Worm (Caenorhabditis elegans) whole organism, young adult: ENCODE data around the gene srx-38.

Experiments used
- C17E4.6 ChIP-seq: fragments of 200-800 bp; sonication (Bioruptor generic); IDR thresholded peaks from 2 replicates; pipeline ENCODE4 v1.3.6; 2022; ENCODE audit warnings: missing genetic modification reagents, missing genetic modification characterization, missing compliant biosample characterization
- F23B12.7 ChIP-seq: sonication (generic microtip); optimal IDR thresholded peaks from 2 replicates; lab custom pipeline; 2017; ENCODE audit warnings: missing genetic modification characterization, mild to moderate bottlenecking, missing compliant biosample characterization, antibody characterized with exemption, moderate library complexity; ENCODE audit not compliant: insufficient read depth
- F37B4.10 ChIP-seq: fragments of 200-800 bp; sonication (Bioruptor generic); IDR thresholded peaks from 2 replicates; pipeline ENCODE4 v1.3.6; 2022; ENCODE audit warnings: missing genetic modification characterization, missing compliant biosample characterization
- F55B11.4 ChIP-seq: sonication (generic microtip); optimal IDR thresholded peaks from 2 replicates; lab custom pipeline; 2016; ENCODE audit warnings: missing compliant biosample characterization, missing genetic modification characterization, borderline replicate concordance; ENCODE audit not compliant: insufficient read depth
- T26A5.8 ChIP-seq: sonication (generic microtip); optimal IDR thresholded peaks from 2 replicates; lab custom pipeline; 2016; ENCODE audit warnings: missing genetic modification characterization, missing compliant biosample characterization
- Y53G8AR.9 ChIP-seq: fragments of 200-800 bp; sonication (Bioruptor generic); conservative IDR thresholded peaks from 2 replicates; pipeline ENCODE4 v1.3.6; 2022; ENCODE audit warnings: missing genetic modification reagents, missing genetic modification characterization, missing compliant biosample characterization
- Y56A3A.18 ChIP-seq: fragments of 200-800 bp; sonication (Bioruptor generic); IDR thresholded peaks from 2 replicates; pipeline ENCODE4 v1.3.6; 2022; ENCODE audit warnings: missing genetic modification reagents, missing genetic modification characterization, missing compliant biosample characterization
- Y67H2A.10 ChIP-seq: fragments of 200-800 bp; sonication (Bioruptor generic); conservative IDR thresholded peaks from 2 replicates; pipeline ENCODE4 v1.3.6; 2022; ENCODE audit warnings: missing genetic modification reagents, missing genetic modification characterization, missing compliant biosample characterization
- ZK185.1 ChIP-seq: sonication (generic microtip); optimal IDR thresholded peaks from 2 replicates; lab custom pipeline; 2016; ENCODE audit warnings: mild to moderate bottlenecking, missing genetic modification characterization, missing compliant biosample characterization; ENCODE audit not compliant: poor library complexity, severe bottlenecking
- aptf-3 ChIP-seq: fragments of 200-800 bp; sonication (Bioruptor generic); IDR thresholded peaks from 2 replicates; pipeline ENCODE4 v1.3.6; 2022; ENCODE audit warnings: missing genetic modification characterization, missing compliant biosample characterization
- ccch-3 ChIP-seq: fragments of 200-800 bp; sonication (Bioruptor generic); optimal IDR thresholded peaks from 2 replicates; lab custom pipeline; 2018; ENCODE audit warnings: mild to moderate bottlenecking, missing genetic modification characterization, missing compliant biosample characterization
- ceh-100 ChIP-seq: fragments of 200-800 bp; sonication (Bioruptor generic); IDR thresholded peaks from 2 replicates; pipeline ENCODE4 v1.3.6; 2022; ENCODE audit warnings: missing genetic modification reagents, missing genetic modification characterization, missing compliant biosample characterization
- ceh-58 ChIP-seq: fragments of 200-800 bp; sonication (Bioruptor generic); IDR thresholded peaks from 2 replicates; pipeline ENCODE4 v1.3.6; 2022; ENCODE audit warnings: missing genetic modification characterization, missing compliant biosample characterization
- ceh-91 ChIP-seq: fragments of 200-800 bp; sonication (Bioruptor generic); IDR thresholded peaks from 2 replicates; pipeline ENCODE4 v1.3.6; 2022; ENCODE audit warnings: missing genetic modification reagents, missing genetic modification characterization, missing compliant biosample characterization
- die-1 ChIP-seq: sonication (generic microtip); optimal IDR thresholded peaks from 2 replicates; lab custom pipeline; 2016; ENCODE audit warnings: missing genotype, mild to moderate bottlenecking, missing genetic modification characterization, missing compliant biosample characterization
- ets-4 ChIP-seq: fragments of 200-800 bp; sonication (Bioruptor generic); optimal IDR thresholded peaks from 2 replicates; lab custom pipeline; 2018; ENCODE audit warnings: mild to moderate bottlenecking, missing genetic modification characterization, missing compliant biosample characterization
- hrde-1 ChIP-seq: sonication (generic microtip); optimal IDR thresholded peaks from 2 replicates; lab custom pipeline; 2016; ENCODE audit warnings: missing genetic modification characterization, mild to moderate bottlenecking, missing compliant biosample characterization, moderate library complexity, missing genotype, missing genetic modification reagents, borderline replicate concordance
- let-526 ChIP-seq: fragments of 200-800 bp; sonication (Bioruptor generic); IDR thresholded peaks from 2 replicates; pipeline ENCODE4 v1.3.6; 2022; ENCODE audit warnings: missing genetic modification reagents, missing genetic modification characterization, missing compliant biosample characterization
- lin-54 ChIP-seq: fragments of 200-800 bp; sonication (Bioruptor generic); optimal IDR thresholded peaks from 2 replicates; lab custom pipeline; 2018; ENCODE audit warnings: mild to moderate bottlenecking, missing genetic modification characterization, missing compliant biosample characterization
- lir-1 ChIP-seq: fragments of 200-800 bp; sonication (Bioruptor generic); conservative IDR thresholded peaks from 2 replicates; pipeline ENCODE4 v1.3.6; 2022; ENCODE audit warnings: missing genetic modification reagents, missing genetic modification characterization, missing compliant biosample characterization
- madf-3 ChIP-seq: fragments of 200-800 bp; sonication (Bioruptor generic); IDR thresholded peaks from 2 replicates; pipeline ENCODE4 v1.3.6; 2022; ENCODE audit warnings: missing genetic modification reagents, missing genetic modification characterization, missing compliant biosample characterization
- madf-6 ChIP-seq: fragments of 200-800 bp; sonication (Bioruptor generic); IDR thresholded peaks from 2 replicates; pipeline ENCODE4 v1.3.6; 2022; ENCODE audit warnings: missing genetic modification reagents, missing genetic modification characterization, missing compliant biosample characterization
- mes-4 ChIP-seq: sonication (generic microtip); optimal IDR thresholded peaks from 2 replicates; lab custom pipeline; 2016; ENCODE audit warnings: missing genotype, missing genetic modification characterization, missing compliant biosample characterization
- nfya-1 ChIP-seq: sonication (generic microtip); optimal IDR thresholded peaks from 2 replicates; lab custom pipeline; 2017; ENCODE audit warnings: antibody characterized with exemption, missing compliant biosample characterization, missing genetic modification characterization, borderline replicate concordance; ENCODE audit not compliant: insufficient read depth
- nhr-80 ChIP-seq: sonication (generic microtip); optimal IDR thresholded peaks from 2 replicates; lab custom pipeline; 2016; ENCODE audit warnings: missing genetic modification characterization, missing compliant biosample characterization
- rcor-1 ChIP-seq: fragments of 200-800 bp; sonication (Bioruptor generic); IDR thresholded peaks from 2 replicates; pipeline ENCODE4 v1.3.6; 2022; ENCODE audit warnings: missing genetic modification reagents, missing genetic modification characterization, missing compliant biosample characterization
- repo-1 ChIP-seq: sonication (generic microtip); optimal IDR thresholded peaks from 2 replicates; lab custom pipeline; 2017; ENCODE audit warnings: mild to moderate bottlenecking, missing genetic modification characterization, missing compliant biosample characterization
- snpc-3.4 ChIP-seq: sonication (generic microtip); optimal IDR thresholded peaks from 2 replicates; lab custom pipeline; 2017; ENCODE audit warnings: missing genetic modification characterization, mild to moderate bottlenecking, missing compliant biosample characterization, antibody characterized with exemption, moderate library complexity, missing genotype, missing genetic modification reagents
- snpc-4 ChIP-seq, 5 experiments: fragments of 150-350 bp in 1 of 5; sonication (generic microtip) in 4 of 5; optimal IDR thresholded peaks; 2 replicates each; lab custom pipeline; 2014 to 2018; ENCODE audit warnings: missing genetic modification characterization in 5 of 5, missing biosample characterization in 3 of 5, antibody characterized with exemption in 2 of 5, mild to moderate bottlenecking in 2 of 5, missing compliant biosample characterization in 2 of 5, missing genotype in 2 of 5, moderate library complexity in 2 of 5, missing genetic modification reagents in 1 of 5
- somi-1 ChIP-seq: fragments of 200-800 bp; sonication (Bioruptor generic); optimal IDR thresholded peaks from 2 replicates; lab custom pipeline; 2018; ENCODE audit warnings: mild to moderate bottlenecking, missing genetic modification characterization, missing compliant biosample characterization
- sptf-2 ChIP-seq: fragments of 200-800 bp; sonication (Bioruptor generic); optimal IDR thresholded peaks from 2 replicates; lab custom pipeline; 2018; ENCODE audit warnings: mild to moderate bottlenecking, missing genetic modification characterization, missing compliant biosample characterization
- tbx-9 ChIP-seq: sonication (generic microtip); optimal IDR thresholded peaks from 2 replicates; lab custom pipeline; 2016; ENCODE audit warnings: borderline replicate concordance, missing genetic modification characterization, inconsistent platforms, missing compliant biosample characterization
- zim-3 ChIP-seq: sonication (generic microtip); optimal IDR thresholded peaks from 2 replicates; lab custom pipeline; 2017; ENCODE audit warnings: mild to moderate bottlenecking, missing genetic modification characterization, moderate library complexity, missing compliant biosample characterization
- ztf-3 ChIP-seq: fragments of 200-800 bp; sonication (Bioruptor generic); optimal IDR thresholded peaks from 2 replicates; lab custom pipeline; 2018; ENCODE audit warnings: mild to moderate bottlenecking, missing genetic modification characterization, missing compliant biosample characterization

srx-38 gene

DNA sequence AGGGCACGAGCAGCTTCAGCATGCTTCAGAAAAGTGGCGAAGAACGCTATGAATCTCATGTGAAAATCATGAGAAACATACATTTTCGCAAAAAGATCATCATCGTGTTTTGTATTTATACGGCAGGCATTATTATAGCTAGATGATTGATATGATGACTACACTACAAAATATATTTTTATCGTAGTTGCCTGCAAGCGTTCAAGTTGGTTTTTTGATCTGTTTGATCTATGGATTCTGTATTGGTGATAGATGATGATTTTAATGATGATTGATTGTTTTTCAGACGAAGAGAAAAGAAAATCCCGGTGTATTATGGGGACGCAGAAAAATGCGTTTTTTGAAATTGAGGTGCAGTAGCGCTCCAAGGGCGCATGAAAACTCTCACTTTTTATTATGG is 44.7 kb downstream of the srx-38 start, which contains the start of gene ugt-63:
ugt-63 (minus strand) TSS at position 89 of the 400 bp plus-strand sequence.
- TF ChIP-seq Y56A3A.18 (GFP tag; lab: Robert Waterston, UW) (no peak), hrde-1 (tag; lab: Kevin White, UChicago) (no peak), ZK185.1 (tag; lab: Kevin White, UChicago) (no peak), repo-1 (tag; lab: Kevin White, UChicago) (no peak), ceh-58 (GFP tag; lab: Robert Waterston, UW) (0 out of 2 replicates have a peak, but pooled peaks have one; percentile 18)

DNA sequence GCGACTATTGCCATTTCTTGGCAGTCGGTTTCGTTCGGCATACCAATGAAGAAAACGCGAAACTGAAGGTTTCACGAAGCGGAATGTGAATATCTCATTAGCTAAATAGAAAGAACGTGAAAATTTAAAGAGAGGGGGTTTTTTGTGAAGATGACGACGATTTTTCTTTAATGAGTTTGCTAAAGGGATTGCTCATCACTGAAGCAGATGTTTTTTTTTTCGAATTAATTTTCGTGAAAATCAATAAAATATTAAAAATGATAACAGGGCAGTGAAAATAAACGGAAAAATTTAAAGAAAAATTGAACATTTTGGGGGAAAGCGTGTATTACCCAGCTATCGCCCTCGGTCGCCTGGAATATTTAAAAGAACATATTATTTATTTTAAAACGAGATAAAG is 47.6 kb downstream of the srx-38 start, which contains the start of gene srab-3:
srab-3 (minus strand) TSS at position 101 of the 400 bp plus-strand sequence.
- no peak for TF ChIP-seq snpc-3.4 (tag; lab: Kevin White, UChicago)
- no peak for TF ChIP-seq ceh-100
- no peak for TF ChIP-seq sptf-2 (GFP tag; lab: Kevin White, UChicago)
- no peak for TF ChIP-seq mes-4
- TF ChIP-seq ceh-91 (GFP tag; lab: Robert Waterston, UW): no peak
- no peak for TF ChIP-seq die-1 (tag; lab: Kevin White, UChicago)
- TF ChIP-seq aptf-3 (GFP tag; lab: Robert Waterston, UW): no peak
- no peak for TF ChIP-seq nfya-1 (tag; lab: Kevin White, UChicago)
- TF ChIP-seq tbx-9 (tag; lab: Kevin White, UChicago): no peak
- TF ChIP-seq rcor-1: no peak
- TF ChIP-seq ccch-3: no peak

DNA sequence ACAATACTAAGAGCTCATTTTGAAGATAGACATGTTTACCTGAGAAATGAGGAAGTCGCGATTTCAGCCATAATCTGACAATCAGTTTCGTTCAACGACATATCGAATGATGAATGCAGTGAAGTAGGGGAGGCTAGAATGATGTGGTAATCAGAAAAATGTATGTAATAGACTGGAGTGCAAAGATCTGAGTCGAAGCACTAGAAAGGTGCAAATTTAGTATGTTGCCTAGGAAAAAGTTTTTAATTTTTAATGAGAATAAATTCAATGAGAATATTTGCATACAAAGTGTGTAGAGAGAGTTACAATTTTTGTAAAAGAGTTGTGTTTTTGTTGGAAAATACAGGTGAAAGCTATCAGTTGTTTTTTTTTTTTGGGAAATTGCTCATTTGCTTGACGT is 50.5 kb downstream of the srx-38 start, which contains the start of gene srab-2:
srab-2 (minus strand) TSS at position 101 of the 400 bp plus-strand sequence.
- TF ChIP-seq madf-3 (no peak), somi-1 (GFP tag; lab: Kevin White, UChicago) (no peak), snpc-3.4 (tag; lab: Kevin White, UChicago) (no peak), nhr-80 (tag; lab: Kevin White, UChicago) (no peak), lin-54 (GFP tag; lab: Kevin White, UChicago) (no peak), F37B4.10 (GFP tag; lab: Robert Waterston, UW) (no peak), F23B12.7 (tag; lab: Kevin White, UChicago) (no peak), C17E4.6 (no peak), ztf-3 (GFP tag; lab: Kevin White, UChicago) (no peak), ets-4 (no peak), ceh-91 (GFP tag; lab: Robert Waterston, UW) (no peak), Y53G8AR.9 (no peak), snpc-4 (GFP tag; optimal IDR thresholded peaks at IDR 0.05; lab: Kevin White, UChicago) (no peak), snpc-4 (tag; optimal IDR thresholded peaks at IDR 0.05; lab: Kevin White, UChicago) (no peak), madf-6 (GFP tag; lab: Robert Waterston, UW) (no peak), T26A5.8 (tag; lab: Kevin White, UChicago) (no peak), F55B11.4 (tag; lab: Kevin White, UChicago) (no peak), let-526 (GFP tag; lab: Robert Waterston, UW) (no peak), lir-1 (GFP tag; lab: Robert Waterston, UW) (no peak), zim-3 (tag; lab: Kevin White, UChicago) (no peak), Y67H2A.10 (GFP tag; lab: Robert Waterston, UW) (no peak)
- TF ChIP-seq, all 124 proteins: peak for 0
